Worm (Caenorhabditis elegans): ENCODE results near the gene F22F7.4.

Gene F22F7.4

ce11 chrV:2132675-2133074 is 26.8 kb upstream of the F22F7.4 start:
- TF ChIP-seq W03F9.2 (tag; optimal IDR thresholded peaks at IDR 0.05): no peak
- TF ChIP-seq him-1 (tag; optimal IDR thresholded peaks at IDR 0.05): no peak
- TF ChIP-seq dao-5 (tag; optimal IDR thresholded peaks at IDR 0.05): no peak

DNA sequence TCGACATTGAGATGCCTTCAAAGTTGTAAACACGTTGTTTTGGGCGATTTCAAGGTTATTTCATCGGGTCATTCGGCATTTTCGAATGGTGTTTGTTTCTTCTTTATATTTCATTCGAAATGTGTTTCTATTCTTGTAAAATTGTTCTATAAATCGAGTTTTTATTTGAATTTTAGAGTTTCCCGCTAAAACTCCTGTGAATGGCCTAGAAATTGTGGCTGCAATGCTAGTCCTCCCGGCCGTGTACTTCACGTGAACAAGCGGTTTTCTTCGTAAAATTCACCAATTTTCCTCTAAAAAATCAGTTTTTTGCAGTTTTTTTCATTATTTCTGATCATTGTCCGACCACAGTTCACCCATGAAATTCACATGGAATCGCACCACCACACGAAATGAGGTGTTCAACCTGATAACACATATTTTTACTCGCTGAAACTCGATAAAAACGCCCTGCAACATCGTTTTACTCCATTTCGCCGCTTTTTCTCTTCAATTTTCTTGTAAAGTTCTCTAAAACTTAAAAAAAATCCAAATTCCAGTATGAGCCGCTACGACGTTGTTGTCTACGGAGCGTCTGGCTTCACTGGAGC is 21.2 kb upstream of the F22F7.4 start, which contains the start of gene ldp-1:
Gene ldp-1 (plus strand): TSS at position 540 of the 590 bp plus-strand sequence.
- TF ChIP-seq dao-5 (tag; optimal IDR thresholded peaks at IDR 0.05) (no peak), W03F9.2 (tag; optimal IDR thresholded peaks at IDR 0.05) (peak; percentile 63), him-1 (tag; optimal IDR thresholded peaks at IDR 0.05) (peak; percentile 75)

DNA sequence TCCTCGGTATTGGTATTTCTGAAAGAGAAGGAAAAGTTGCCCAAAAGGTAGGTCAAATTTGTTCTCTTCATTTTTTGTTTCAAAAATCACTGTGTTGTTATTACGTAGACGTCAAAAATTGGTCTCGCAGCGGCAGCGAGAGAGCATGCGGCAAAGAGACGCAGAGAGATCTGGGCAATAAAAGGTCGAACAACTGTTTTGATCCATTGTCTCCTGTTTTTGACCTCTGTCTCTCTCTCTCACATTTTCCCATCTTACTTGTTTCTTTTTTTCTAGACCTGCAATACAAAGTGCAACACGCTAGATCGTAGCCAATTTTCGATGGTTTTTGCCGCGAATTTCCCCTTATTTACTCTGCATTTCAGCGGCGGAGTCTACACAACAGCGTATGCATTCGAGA is 20.7 kb upstream of the F22F7.4 start:
- TF ChIP-seq him-1 (tag; optimal IDR thresholded peaks at IDR 0.05) (no peak), W03F9.2 (tag; optimal IDR thresholded peaks at IDR 0.05) (no peak), dao-5 (tag; optimal IDR thresholded peaks at IDR 0.05) (no peak)

ce11 chrV:2123164-2123563 is 17.3 kb upstream of the F22F7.4 start:
- no peak for TF ChIP-seq dao-5 (tag; optimal IDR thresholded peaks at IDR 0.05)
- no peak for TF ChIP-seq W03F9.2 (tag; optimal IDR thresholded peaks at IDR 0.05)
- TF ChIP-seq him-1 (tag; optimal IDR thresholded peaks at IDR 0.05): no peak

ce11 chrV:2122517-2122916 is 16.6 kb upstream of the F22F7.4 start, which contains the start of gene F22F7.2:
Gene F22F7.2, plus strand, starts transcription at chrV:2122782.
- no peak for TF ChIP-seq dao-5 (tag; optimal IDR thresholded peaks at IDR 0.05)
- no peak for TF ChIP-seq W03F9.2 (tag; optimal IDR thresholded peaks at IDR 0.05)
- TF ChIP-seq him-1 (tag; optimal IDR thresholded peaks at IDR 0.05): no peak

DNA sequence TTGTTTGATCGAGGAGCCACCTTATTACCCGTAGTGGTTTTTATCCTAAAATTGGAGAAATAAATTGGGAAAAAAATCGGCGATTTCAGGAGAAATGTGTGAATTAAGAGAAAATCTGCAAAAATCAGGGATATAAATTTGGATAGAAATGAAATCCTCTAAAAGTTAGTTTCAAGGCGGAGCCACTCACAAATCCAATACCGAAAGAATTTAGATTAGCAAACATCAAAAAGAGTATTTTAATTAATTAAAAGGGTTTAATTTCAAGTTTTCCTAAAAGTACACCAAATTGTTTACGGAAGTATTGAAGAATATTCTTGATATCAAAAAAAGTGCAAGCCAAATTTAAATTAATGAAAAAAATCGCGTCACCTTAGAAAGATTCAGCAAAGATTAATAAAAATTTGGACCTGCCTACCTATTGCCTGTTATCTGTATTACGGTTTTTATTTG is 16.1 kb upstream of the F22F7.4 start, which contains the start of gene F22F7.8:
Gene F22F7.8 (minus strand): TSS at position 51 of the 453 bp plus-strand sequence.
- TF ChIP-seq dao-5 (tag; optimal IDR thresholded peaks at IDR 0.05) (no peak), him-1 (tag; optimal IDR thresholded peaks at IDR 0.05) (no peak), W03F9.2 (tag; optimal IDR thresholded peaks at IDR 0.05) (no peak)

ce11 chrV:2119529-2119928 is 13.7 kb upstream of the F22F7.4 start, which contains the start of gene F22F7.11:
Gene F22F7.11, plus strand, starts transcription at chrV:2119829.
- TF ChIP-seq him-1 (tag; optimal IDR thresholded peaks at IDR 0.05): no peak
- no peak for TF ChIP-seq W03F9.2 (tag; optimal IDR thresholded peaks at IDR 0.05)
- no peak for TF ChIP-seq dao-5 (tag; optimal IDR thresholded peaks at IDR 0.05)

DNA sequence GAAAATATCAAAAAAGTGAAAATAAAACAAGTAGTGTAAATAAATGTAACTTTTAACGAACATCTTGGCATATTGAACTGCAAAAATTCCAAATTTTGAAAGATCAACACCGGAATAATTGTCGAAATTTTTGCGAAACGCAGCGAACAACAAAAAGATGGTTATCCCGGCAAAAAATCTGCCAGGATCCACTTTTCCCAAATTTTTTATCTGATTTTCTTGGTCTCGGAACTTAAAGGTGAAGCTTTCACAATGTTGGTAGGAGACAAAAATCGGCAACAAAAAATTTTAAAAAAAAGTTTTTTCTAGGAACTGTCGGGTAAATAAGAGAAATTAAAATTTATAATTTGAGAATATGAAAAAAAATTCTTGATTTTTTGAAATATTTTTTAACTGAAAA is 12.7 kb upstream of the F22F7.4 start, which contains the start of gene bgnt-1.2:
Gene bgnt-1.2 (minus strand): TSS at position 101 of the 400 bp plus-strand sequence.
- TF ChIP-seq W03F9.2 (tag; optimal IDR thresholded peaks at IDR 0.05) (no peak), dao-5 (tag; optimal IDR thresholded peaks at IDR 0.05) (no peak), him-1 (tag; optimal IDR thresholded peaks at IDR 0.05) (no peak)

- no peak for TF ChIP-seq W03F9.2 (tag; optimal IDR thresholded peaks at IDR 0.05)
- TF ChIP-seq dao-5 (tag; optimal IDR thresholded peaks at IDR 0.05): no peak
- no peak for TF ChIP-seq him-1 (tag; optimal IDR thresholded peaks at IDR 0.05)
Measured at ce11 chrV:2110368-2110767, 4.5 kb upstream of the F22F7.4 start, which contains the start of gene F22F7.3. Gene F22F7.3, plus strand, starts transcription at chrV:2110668.

- TF ChIP-seq dao-5 (tag; optimal IDR thresholded peaks at IDR 0.05) (no peak), him-1 (tag; optimal IDR thresholded peaks at IDR 0.05) (no peak), W03F9.2 (tag; optimal IDR thresholded peaks at IDR 0.05) (no peak)
Measured at ce11 chrV:2109295-2109694, 3.4 kb upstream of the F22F7.4 start, which contains the start of gene ckb-4. Gene ckb-4, minus strand, starts transcription at chrV:2109434.

DNA sequence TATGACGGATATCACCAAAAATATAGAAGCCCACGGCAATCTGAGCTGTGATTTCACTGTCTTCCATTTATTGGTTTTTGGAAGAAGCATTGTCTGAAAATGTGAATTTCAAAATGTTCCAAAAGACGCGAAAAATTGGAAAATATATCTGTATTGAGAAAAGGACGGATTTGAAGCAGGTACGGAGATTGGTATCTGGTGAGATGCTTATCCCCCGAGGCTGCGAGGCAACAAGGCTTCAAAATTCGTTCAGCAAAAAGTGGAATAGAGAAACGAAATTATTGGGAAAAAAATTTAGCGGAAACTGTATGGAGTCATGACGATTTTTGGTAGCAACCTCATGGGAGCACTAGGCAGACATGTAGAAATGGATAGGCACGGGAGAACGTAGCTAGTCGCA is 2.8 kb downstream of the F22F7.4 start, which contains the start of gene F36F12.1:
Gene F36F12.1 (minus strand): TSS at position 101 of the 400 bp plus-strand sequence.
- TF ChIP-seq W03F9.2 (tag; optimal IDR thresholded peaks at IDR 0.05): no peak
- no peak for TF ChIP-seq him-1 (tag; optimal IDR thresholded peaks at IDR 0.05)
- no peak for TF ChIP-seq dao-5 (tag; optimal IDR thresholded peaks at IDR 0.05)

- no peak for TF ChIP-seq W03F9.2 (tag; optimal IDR thresholded peaks at IDR 0.05)
- no peak for TF ChIP-seq dao-5 (tag; optimal IDR thresholded peaks at IDR 0.05)
- TF ChIP-seq him-1 (tag; optimal IDR thresholded peaks at IDR 0.05): no peak
Measured at ce11 chrV:2099040-2099439, 6.8 kb downstream of the F22F7.4 start, which contains the start of gene F36F12.7. Gene F36F12.7, plus strand, starts transcription at chrV:2099340.

DNA sequence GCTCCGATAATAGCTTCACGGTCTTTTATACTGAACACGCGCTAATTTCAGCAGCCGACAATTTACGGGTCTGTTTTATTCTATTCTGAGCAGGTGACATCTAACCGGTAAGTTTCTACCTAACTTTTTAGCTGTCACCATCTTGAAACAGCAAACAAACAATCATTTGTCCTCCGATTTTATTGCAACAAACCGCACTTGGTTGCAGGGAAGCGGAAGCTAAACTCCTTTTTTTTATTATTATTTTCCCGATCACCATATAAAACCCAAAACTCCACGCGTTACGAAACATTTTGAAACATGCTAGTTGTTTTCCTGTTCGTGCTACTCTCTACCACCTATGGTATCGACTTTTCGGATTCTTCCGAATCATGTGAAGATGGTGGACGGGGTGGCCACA is 8.2 kb downstream of the F22F7.4 start, which contains the start of gene clec-208:
Gene clec-208 (plus strand): TSS at position 301 of the 400 bp plus-strand sequence.
- no peak for TF ChIP-seq W03F9.2 (tag; optimal IDR thresholded peaks at IDR 0.05)
- no peak for TF ChIP-seq dao-5 (tag; optimal IDR thresholded peaks at IDR 0.05)
- no peak for TF ChIP-seq him-1 (tag; optimal IDR thresholded peaks at IDR 0.05)

ce11 chrV:2095772-2096171 is 10.1 kb downstream of the F22F7.4 start, which contains the start of gene clec-207:
Gene clec-207, plus strand, starts transcription at chrV:2096072.
- TF ChIP-seq dao-5 (tag; optimal IDR thresholded peaks at IDR 0.05) (no peak), W03F9.2 (tag; optimal IDR thresholded peaks at IDR 0.05) (no peak), him-1 (tag; optimal IDR thresholded peaks at IDR 0.05) (no peak)
